Worm (Caenorhabditis elegans) whole organism, L1 larva: ENCODE results near the gene K12H6.2.

Experiments used
- C34B4.2 ChIP-seq: sonication (generic microtip); optimal IDR thresholded peaks from 2 replicates; lab custom pipeline; 2017; ENCODE audit warnings: mild to moderate bottlenecking, missing genetic modification characterization, missing compliant biosample characterization
- ama-1 ChIP-seq: fragments of 150-350 bp; optimal IDR thresholded peaks from 2 replicates; lab custom pipeline; 2014
- blmp-1 ChIP-seq: fragments of 150-350 bp; optimal IDR thresholded peaks from 2 replicates; lab custom pipeline; 2014; ENCODE audit warnings: missing biosample characterization, missing genetic modification characterization
- ceh-88 ChIP-seq: fragments of 200-800 bp; sonication (Bioruptor generic); IDR thresholded peaks from 2 replicates; pipeline ENCODE4 v1.3.6; 2022; ENCODE audit warnings: missing genetic modification characterization, missing compliant biosample characterization
- ceh-90 ChIP-seq: sonication (generic microtip); optimal IDR thresholded peaks from 2 replicates; lab custom pipeline; 2016; ENCODE audit warnings: missing genetic modification characterization, missing compliant biosample characterization
- efl-1 ChIP-seq, 4 experiments: fragments of 150-350 bp; optimal IDR thresholded peaks in 3 of 4; peaks in 1 of 4; 1 replicate in 1 of 4; 2 replicates in 3 of 4; lab custom pipeline; 2014; ENCODE audit warnings: missing biosample characterization in 2 of 4, missing genetic modification characterization in 2 of 4, missing genetic modification reagents in 2 of 4
- egl-13 ChIP-seq: sonication (generic microtip); optimal IDR thresholded peaks from 2 replicates; lab custom pipeline; 2016; ENCODE audit warnings: missing genotype, missing genetic modification reagents, missing genetic modification characterization, missing compliant biosample characterization
- elt-3 ChIP-seq, 6 experiments: fragments of 150-350 bp in 1 of 6; sonication (generic microtip); optimal IDR thresholded peaks; 2 replicates each; lab custom pipeline; 2017 to 2018; ENCODE audit warnings: missing biosample characterization in 6 of 6, missing genetic modification characterization in 6 of 6, inconsistent platforms in 1 of 6
- fkh-10 ChIP-seq: sonication (generic microtip); optimal IDR thresholded peaks from 2 replicates; lab custom pipeline; 2017; ENCODE audit warnings: missing biosample characterization, missing genetic modification reagents, missing genetic modification characterization
- fos-1 ChIP-seq: fragments of 150-350 bp; optimal IDR thresholded peaks from 2 replicates; lab custom pipeline; 2014; ENCODE audit warnings: missing biosample characterization, missing genetic modification characterization
- grh-1 ChIP-seq: fragments of 200-800 bp; sonication (Bioruptor generic); IDR thresholded peaks from 2 replicates; pipeline ENCODE4 v1.3.6; 2022; ENCODE audit warnings: missing genetic modification reagents, missing genetic modification characterization, missing compliant biosample characterization
- irx-1 ChIP-seq: sonication (generic microtip); optimal IDR thresholded peaks from 2 replicates; lab custom pipeline; 2016; ENCODE audit warnings: missing genetic modification characterization, missing compliant biosample characterization
- isw-1 ChIP-seq: fragments of 200-800 bp; sonication (Bioruptor generic); IDR thresholded peaks from 2 replicates; pipeline ENCODE4 v1.3.6; 2022; ENCODE audit warnings: missing genetic modification characterization, missing compliant biosample characterization
- lin-14 ChIP-seq: fragments of 200-800 bp; sonication (Bioruptor generic); optimal IDR thresholded peaks from 2 replicates; lab custom pipeline; 2018; ENCODE audit warnings: mild to moderate bottlenecking, missing genetic modification characterization, moderate library complexity, missing compliant biosample characterization
- lin-35 ChIP-seq, 2 experiments: fragments of 150-350 bp; optimal IDR thresholded peaks; 2 replicates each; lab custom pipeline; 2014; ENCODE audit warnings: missing biosample characterization in 2 of 2, missing genetic modification characterization in 2 of 2, missing genetic modification reagents in 2 of 2
- lsy-2 ChIP-seq, 2 experiments: fragments of 150-350 bp; optimal IDR thresholded peaks; 2 replicates each; lab custom pipeline; 2014; ENCODE audit warnings: missing biosample characterization in 2 of 2, missing genetic modification characterization in 2 of 2
- mab-9 ChIP-seq: fragments of 200-800 bp; sonication (Bioruptor generic); IDR thresholded peaks from 2 replicates; pipeline ENCODE4 v1.3.6; 2022; ENCODE audit warnings: missing genetic modification reagents, missing genetic modification characterization, missing compliant biosample characterization
- mef-2 ChIP-seq: fragments of 150-350 bp; optimal IDR thresholded peaks from 2 replicates; lab custom pipeline; 2014; ENCODE audit warnings: missing biosample characterization, missing genetic modification characterization
- nhr-11 ChIP-seq: fragments of 150-350 bp; optimal IDR thresholded peaks from 2 replicates; lab custom pipeline; 2014; ENCODE audit warnings: missing biosample characterization, missing genetic modification characterization
- nhr-12 ChIP-seq: sonication (generic microtip); optimal IDR thresholded peaks from 2 replicates; lab custom pipeline; 2017; ENCODE audit warnings: missing biosample characterization, missing genetic modification characterization
- nhr-19 ChIP-seq: fragments of 200-800 bp; sonication (Bioruptor generic); conservative IDR thresholded peaks from 2 replicates; pipeline ENCODE4 v1.3.6; 2022; ENCODE audit warnings: missing genetic modification characterization, missing compliant biosample characterization
- nhr-20 ChIP-seq: sonication (generic microtip); optimal IDR thresholded peaks from 2 replicates; lab custom pipeline; 2016; ENCODE audit warnings: mild to moderate bottlenecking, missing genetic modification characterization, missing compliant biosample characterization
- nhr-47 ChIP-seq: sonication (generic microtip); optimal IDR thresholded peaks from 2 replicates; lab custom pipeline; 2016; ENCODE audit warnings: mild to moderate bottlenecking, missing genetic modification characterization, moderate library complexity, missing compliant biosample characterization
- nhr-71 ChIP-seq: sonication (generic microtip); optimal IDR thresholded peaks from 2 replicates; lab custom pipeline; 2016; ENCODE audit warnings: mild to moderate bottlenecking, missing genetic modification characterization, moderate library complexity, missing compliant biosample characterization
- nhr-85 ChIP-seq: sonication (generic microtip); peaks from one replicate; lab custom pipeline; 2016; ENCODE audit warnings: missing genetic modification characterization, inconsistent platforms, missing compliant biosample characterization
- nhr-90 ChIP-seq: sonication (generic microtip); optimal IDR thresholded peaks from 2 replicates; lab custom pipeline; 2016; ENCODE audit warnings: mild to moderate bottlenecking, missing genetic modification characterization, missing compliant biosample characterization; ENCODE audit not compliant: poor library complexity
- snu-23 ChIP-seq: sonication (generic microtip); optimal IDR thresholded peaks from 2 replicates; lab custom pipeline; 2016; ENCODE audit warnings: missing genetic modification characterization, missing compliant biosample characterization
- swsn-7 ChIP-seq: sonication (generic microtip); optimal IDR thresholded peaks from 2 replicates; lab custom pipeline; 2016; ENCODE audit warnings: missing genetic modification characterization, missing compliant biosample characterization
- tbx-2 ChIP-seq: sonication (generic microtip); optimal IDR thresholded peaks from 2 replicates; lab custom pipeline; 2016; ENCODE audit warnings: missing genetic modification characterization, missing compliant biosample characterization
- unc-98 ChIP-seq: fragments of 200-800 bp; sonication (Bioruptor generic); IDR thresholded peaks from 2 replicates; pipeline ENCODE4 v1.3.6; 2022; ENCODE audit warnings: missing genetic modification characterization, missing compliant biosample characterization
- ztf-4 ChIP-seq: fragments of 150-350 bp; optimal IDR thresholded peaks from 2 replicates; lab custom pipeline; 2014; ENCODE audit warnings: missing biosample characterization, missing genetic modification characterization

K12H6.2 gene

ce11 chrII:2861385-2862099 lies 46.2 kb upstream of the K12H6.2 start (continued):
- TF ChIP-seq ceh-90 = no peak

ce11 chrII:2859873-2860821 lies 44.8 kb upstream of the K12H6.2 start:
- no peak for TF ChIP-seq nhr-12 (tag; lab: Kevin White, UChicago)
- TF ChIP-seq nhr-19 (GFP tag; lab: Robert Waterston, UW) = 0 out of 2 replicates have a peak, but pooled peaks have one; percentile 6
- TF ChIP-seq lin-35 (GFP tag; optimal IDR thresholded peaks at IDR 0.05; lab: Kevin White, UChicago) = no peak
- TF ChIP-seq nhr-11 (tag; lab: Kevin White, UChicago) = no peak
- no peak for TF ChIP-seq efl-1 (optimal IDR thresholded peaks at IDR 0.05; lab: Kevin White, UChicago)
- TF ChIP-seq efl-1 (GFP tag; optimal IDR thresholded peaks at IDR 0.05 in 1 of 2; lab: Kevin White, UChicago) = peak in 1 of 2 experiments; percentile 92
- TF ChIP-seq isw-1 (GFP tag; lab: Robert Waterston, UW) = no peak
- TF ChIP-seq egl-13 = no peak
- no peak for TF ChIP-seq nhr-71
- no peak for TF ChIP-seq nhr-90
- peak; percentile 72 for TF ChIP-seq nhr-85 (tag; lab: Kevin White, UChicago)
- no peak for TF ChIP-seq ceh-90
- no peak for TF ChIP-seq nhr-20 (tag; lab: Kevin White, UChicago)
- peak in 1 of 2 experiments; percentile 9 for TF ChIP-seq lsy-2 (tag; optimal IDR thresholded peaks at IDR 0.05; lab: Kevin White, UChicago)
- TF ChIP-seq ztf-4 (tag; lab: Kevin White, UChicago) = no peak
- no peak for TF ChIP-seq ceh-88
- no peak for TF ChIP-seq C34B4.2 (tag; lab: Kevin White, UChicago)
- TF ChIP-seq irx-1 (tag; lab: Kevin White, UChicago) = no peak
- no peak for TF ChIP-seq tbx-2 (tag; lab: Kevin White, UChicago)
- TF ChIP-seq swsn-7 (tag; lab: Kevin White, UChicago) = no peak
- TF ChIP-seq mab-9 (GFP tag; lab: Robert Waterston, UW) = no peak
- no peak for TF ChIP-seq ama-1 (lab: Kevin White, UChicago)
- TF ChIP-seq lin-14 (GFP tag; lab: Kevin White, UChicago) = peak; percentile 17
- TF ChIP-seq blmp-1 (tag; lab: Kevin White, UChicago) = peak; percentile 92
- TF ChIP-seq fkh-10 (GFP tag; lab: Kevin White, UChicago) = no peak
- TF ChIP-seq, all 84 proteins: peak for 6

DNA sequence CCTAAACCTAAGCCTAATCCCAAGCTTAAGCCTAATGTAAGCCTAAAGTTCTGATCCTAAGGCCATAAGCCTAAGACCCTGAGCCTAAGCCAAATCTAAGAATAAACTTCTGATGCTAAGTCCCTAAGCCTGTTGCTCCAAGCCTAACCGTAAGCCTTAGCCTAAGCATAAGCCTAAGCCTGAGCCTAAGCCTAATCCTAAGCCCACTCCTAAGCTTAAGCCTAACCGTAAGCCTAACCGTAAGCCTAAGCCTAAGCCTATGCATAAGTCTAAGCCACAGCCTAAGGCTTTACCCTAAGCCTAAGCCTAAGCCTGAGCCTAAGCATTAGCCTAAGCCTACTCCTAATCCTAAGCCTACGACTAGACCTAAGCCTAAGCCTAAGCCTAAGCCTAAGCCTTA lies 44.0 kb upstream of the K12H6.2 start:
- TF ChIP-seq unc-98 = no peak
- no peak for TF ChIP-seq nhr-19 (GFP tag; lab: Robert Waterston, UW)
- TF ChIP-seq lin-14 (GFP tag; lab: Kevin White, UChicago) = no peak
- TF ChIP-seq lin-35 (GFP tag; optimal IDR thresholded peaks at IDR 0.05; lab: Kevin White, UChicago) = no peak
- no peak for TF ChIP-seq blmp-1 (tag; lab: Kevin White, UChicago)
- no peak for TF ChIP-seq mef-2 (tag; lab: Kevin White, UChicago)
- no peak for TF ChIP-seq nhr-47 (tag; lab: Kevin White, UChicago)

DNA sequence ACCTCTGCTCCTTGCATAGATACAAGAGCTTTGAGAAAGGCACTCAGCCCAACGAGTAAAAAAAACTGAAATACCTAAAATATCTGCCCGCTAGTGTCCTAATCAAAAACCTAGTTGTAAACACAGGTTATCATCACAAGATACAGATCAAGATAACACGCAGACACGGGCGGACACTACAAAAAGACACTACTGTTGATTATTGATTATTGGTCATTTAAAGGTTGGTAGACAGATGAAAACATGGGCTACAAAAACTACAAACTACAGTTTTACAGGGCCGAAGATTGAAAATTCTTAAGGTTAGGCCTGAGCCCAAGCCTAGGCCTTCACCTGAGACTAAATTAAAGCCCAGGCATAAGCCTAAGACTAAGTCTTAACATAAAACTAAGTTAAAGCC lies 43.5 kb upstream of the K12H6.2 start:
- TF ChIP-seq lin-35 (GFP tag; optimal IDR thresholded peaks at IDR 0.05; lab: Kevin White, UChicago) (peak in 1 of 2 experiments; percentile 24), grh-1 (GFP tag; lab: Robert Waterston, UW) (no peak), fos-1 (tag; lab: Kevin White, UChicago) (no peak), snu-23 (peak; percentile 0), nhr-85 (tag; lab: Kevin White, UChicago) (peak; percentile 74), blmp-1 (tag; lab: Kevin White, UChicago) (peak; percentile 5), elt-3 (tag; optimal IDR thresholded peaks at IDR 0.05; lab: Kevin White, UChicago) (peak in 1 of 6 experiments; percentile 48), nhr-20 (tag; lab: Kevin White, UChicago) (peak; percentile 26)
